Worm (Caenorhabditis elegans): ENCODE results near the gene C25F9.13.
A peak's percentile ranks its signal among the peaks of the same experiment; 100 is the strongest.

Gene C25F9.13

ce11 chrV:19429605-19430004 is 30.8 kb upstream of the C25F9.13 start:
- TF ChIP-seq die-1 (tag; optimal IDR thresholded peaks at IDR 0.05): no peak
- no peak for TF ChIP-seq B0019.2 (GFP tag; conservative IDR thresholded peaks at IDR 0.05)
- no peak for TF ChIP-seq egl-44 (GFP tag; IDR thresholded peaks at IDR 0.05)
- no peak for TF ChIP-seq D2030.7 (GFP tag; IDR thresholded peaks at IDR 0.05)
- no peak for TF ChIP-seq ztf-26 (tag; optimal IDR thresholded peaks at IDR 0.05)
- TF ChIP-seq rpc-1 (optimal IDR thresholded peaks at IDR 0.05): no peak
- TF ChIP-seq rpc-1 (tag; optimal IDR thresholded peaks at IDR 0.05): no peak
- TF ChIP-seq B0035.1 (tag; optimal IDR thresholded peaks at IDR 0.05): no peak
- no peak for TF ChIP-seq hmg-20 (GFP tag; IDR thresholded peaks at IDR 0.05)
- no peak for TF ChIP-seq T07F8.4 (tag; optimal IDR thresholded peaks at IDR 0.05)
- TF ChIP-seq attf-6 (GFP tag; IDR thresholded peaks at IDR 0.05): no peak
- no peak for TF ChIP-seq somi-1 (GFP tag; optimal IDR thresholded peaks at IDR 0.05)
- TF ChIP-seq ztf-18 (tag; optimal IDR thresholded peaks at IDR 0.05): no peak
- no peak for TF ChIP-seq athp-1 (tag; optimal IDR thresholded peaks at IDR 0.05)
- TF ChIP-seq ceh-91 (GFP tag; IDR thresholded peaks at IDR 0.05): no peak
- TF ChIP-seq Y56A3A.18 (GFP tag; IDR thresholded peaks at IDR 0.05): no peak
- no peak for TF ChIP-seq sea-2 (GFP tag; IDR thresholded peaks at IDR 0.05)
- TF ChIP-seq bed-1 (GFP tag; IDR thresholded peaks at IDR 0.05): no peak

ce11 chrV:19428936-19429335 is 30.2 kb upstream of the C25F9.13 start:
- no peak for TF ChIP-seq B0019.2 (GFP tag; conservative IDR thresholded peaks at IDR 0.05)
- no peak for TF ChIP-seq ceh-91 (GFP tag; IDR thresholded peaks at IDR 0.05)

- TF ChIP-seq ccch-3 (GFP tag; optimal IDR thresholded peaks at IDR 0.05) (no peak), him-1 (tag; optimal IDR thresholded peaks at IDR 0.05) (no peak), tlf-1 (GFP tag; optimal IDR thresholded peaks at IDR 0.05) (no peak), nhr-80 (tag; optimal IDR thresholded peaks at IDR 0.05) (no peak), K11D2.4 (GFP tag; IDR thresholded peaks at IDR 0.05) (no peak), lin-26 (GFP tag; IDR thresholded peaks at IDR 0.05) (0 out of 2 replicates have a peak, but pooled peaks have one; percentile 26), ztf-26 (tag; optimal IDR thresholded peaks at IDR 0.05) (no peak), zim-3 (tag; optimal IDR thresholded peaks at IDR 0.05) (peak; percentile 0)
These were observed 29.3 kb upstream of the C25F9.13 start for ce11 chrV:19428097-19428496.

- TF ChIP-seq ama-1 (optimal IDR thresholded peaks at IDR 0.05): no peak
- TF ChIP-seq ama-1 (GFP tag; optimal IDR thresholded peaks at IDR 0.05): no peak
- TF ChIP-seq atf-7 (tag; optimal IDR thresholded peaks at IDR 0.05): peak; percentile 57
- TF ChIP-seq C17E4.6 (GFP tag; IDR thresholded peaks at IDR 0.05): no peak
- TF ChIP-seq hlh-26 (GFP tag; conservative IDR thresholded peaks at IDR 0.05): no peak
- no peak for TF ChIP-seq him-1 (tag; optimal IDR thresholded peaks at IDR 0.05)
- no peak for TF ChIP-seq ztf-18 (tag; optimal IDR thresholded peaks at IDR 0.05)
- TF ChIP-seq tlf-1 (GFP tag; optimal IDR thresholded peaks at IDR 0.05): no peak
- no peak for TF ChIP-seq madf-10 (tag; optimal IDR thresholded peaks at IDR 0.05)
- no peak for TF ChIP-seq egl-44 (GFP tag; IDR thresholded peaks at IDR 0.05)
These were observed 22.3 kb upstream of the C25F9.13 start, which contains the start of gene C25F9.2 for ce11 chrV:19421131-19421530. Gene C25F9.2 (plus strand): TSS chrV:19421471.

- TF ChIP-seq efl-1 (GFP tag; optimal IDR thresholded peaks at IDR 0.05): no peak
- TF ChIP-seq nhr-80 (tag; optimal IDR thresholded peaks at IDR 0.05): peak; percentile 3
These were observed 19.1 kb upstream of the C25F9.13 start, which contains the start of gene C25F9.15 for ce11 chrV:19417836-19418235. Gene C25F9.15 (plus strand): TSS chrV:19418136.

ce11 chrV:19416475-19416874 is 17.7 kb upstream of the C25F9.13 start, which contains the start of the genes C25F9.4 and C25F9.9:
Gene C25F9.4 (minus strand): TSS chrV:19416575.
Gene C25F9.9 (plus strand): TSS chrV:19416611.
- peak; percentile 7 for TF ChIP-seq nhr-80 (tag; optimal IDR thresholded peaks at IDR 0.05)
- no peak for TF ChIP-seq aptf-3 (GFP tag; IDR thresholded peaks at IDR 0.05)
- TF ChIP-seq hmg-20 (GFP tag; IDR thresholded peaks at IDR 0.05): no peak
- no peak for TF ChIP-seq lin-40 (tag; optimal IDR thresholded peaks at IDR 0.05)

Data from whole organism, young adult.